Worm (Caenorhabditis elegans): ENCODE results near the gene F17C11.11.
A peak's percentile ranks its signal among the peaks of the same experiment; 100 is the strongest.

F17C11.11 gene

ce11 chrV:10904795-10905194 is 33.8 kb downstream of the F17C11.11 start (continued):
- TF ChIP-seq efl-3 (GFP tag; optimal IDR thresholded peaks at IDR 0.05) (no peak), blmp-1 (tag; optimal IDR thresholded peaks at IDR 0.05) (peak; percentile 61), isw-1 (GFP tag; IDR thresholded peaks at IDR 0.05) (no peak)

ce11 chrV:10903748-10904147 is 34.9 kb downstream of the F17C11.11 start, which contains the start of gene F32D8.15:
F32D8.15 (plus strand) TSS chrV:10904048.
- peak; percentile 40 for TF ChIP-seq lin-14 (GFP tag; optimal IDR thresholded peaks at IDR 0.05)
- peak; percentile 4 for TF ChIP-seq dsc-1 (tag; optimal IDR thresholded peaks at IDR 0.05)
- no peak for TF ChIP-seq pax-3 (tag; optimal IDR thresholded peaks at IDR 0.05)

DNA sequence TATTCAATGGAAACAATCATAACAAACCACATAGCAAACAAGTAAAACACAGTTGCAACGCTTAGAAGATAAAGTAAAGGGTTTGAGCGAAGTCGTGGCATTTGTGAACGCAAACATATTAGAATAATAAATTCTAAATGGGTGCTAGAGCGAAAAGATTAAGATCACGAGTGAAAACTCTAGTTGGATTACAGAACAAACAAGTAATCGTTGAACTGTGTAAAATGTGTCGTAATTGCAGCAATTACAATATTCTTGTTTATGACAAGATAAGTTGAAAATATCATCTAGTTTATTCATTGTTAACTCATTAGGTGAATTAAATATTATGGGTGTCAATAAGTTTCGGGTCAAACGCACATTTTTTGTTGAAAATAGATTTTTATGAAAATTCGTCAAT is 35.9 kb downstream of the F17C11.11 start, which contains the start of gene F32D8.8:
Gene F32D8.8, minus strand, starts transcription at position 101 of the 400 bp plus-strand sequence.
- TF ChIP-seq nhr-77 (tag; optimal IDR thresholded peaks at IDR 0.05) = no peak
- no peak for TF ChIP-seq zag-1 (tag; optimal IDR thresholded peaks at IDR 0.05)
- no peak for TF ChIP-seq sptf-1 (tag; optimal IDR thresholded peaks at IDR 0.05)
- TF ChIP-seq pqm-1 (tag; optimal IDR thresholded peaks at IDR 0.05) = no peak
- no peak for TF ChIP-seq ces-1 (GFP tag; optimal IDR thresholded peaks at IDR 0.05)
- no peak for TF ChIP-seq ztf-11 (tag; optimal IDR thresholded peaks at IDR 0.05)
- TF ChIP-seq F16B12.6 (tag; optimal IDR thresholded peaks at IDR 0.05) = no peak
- no peak for TF ChIP-seq pag-3 (tag; optimal IDR thresholded peaks at IDR 0.05; ENCODE audit: borderline replicate concordance, insufficient read depth)

- no peak for TF ChIP-seq efl-1 (optimal IDR thresholded peaks at IDR 0.05)
- peak in 1 of 2 experiments; percentile 48 for TF ChIP-seq efl-1 (GFP tag; optimal IDR thresholded peaks at IDR 0.05 in 1 of 2)
- TF ChIP-seq lin-13 (GFP tag; optimal IDR thresholded peaks at IDR 0.05) = no peak
Observed at ce11 chrV:10901125-10901524, 37.5 kb downstream of the F17C11.11 start, which contains the start of gene spp-16. spp-16 (minus strand) TSS chrV:10901303.

- TF ChIP-seq nhr-76 (tag; optimal IDR thresholded peaks at IDR 0.05) = no peak
- TF ChIP-seq ceh-8 (GFP tag; optimal IDR thresholded peaks at IDR 0.05) = no peak
- TF ChIP-seq efl-1 (optimal IDR thresholded peaks at IDR 0.05) = no peak
- peak in 1 of 2 experiments; percentile 80 for TF ChIP-seq efl-1 (GFP tag; optimal IDR thresholded peaks at IDR 0.05 in 1 of 2)
- TF ChIP-seq nhr-85 (tag) = peak; percentile 69
- TF ChIP-seq nhr-84 (tag; optimal IDR thresholded peaks at IDR 0.05) = no peak
- no peak for TF ChIP-seq sptf-1 (tag; optimal IDR thresholded peaks at IDR 0.05)
- TF ChIP-seq ama-1 (optimal IDR thresholded peaks at IDR 0.05) = no peak
- no peak for TF ChIP-seq hlh-4 (tag; optimal IDR thresholded peaks at IDR 0.05)
- no peak for TF ChIP-seq skn-1 (tag; optimal IDR thresholded peaks at IDR 0.05)
- TF ChIP-seq blmp-1 (tag; optimal IDR thresholded peaks at IDR 0.05) = peak; percentile 72
- TF ChIP-seq lin-14 (GFP tag; optimal IDR thresholded peaks at IDR 0.05) = peak; percentile 41
- no peak for TF ChIP-seq dsc-1 (tag; optimal IDR thresholded peaks at IDR 0.05)
Observed at ce11 chrV:10898629-10899028, 40.0 kb downstream of the F17C11.11 start.

ce11 chrV:10898107-10898506 is 40.5 kb downstream of the F17C11.11 start, which contains the start of gene F32D8.7:
F32D8.7 (plus strand) TSS chrV:10898435.
- TF ChIP-seq blmp-1 (tag; optimal IDR thresholded peaks at IDR 0.05) (peak; percentile 79), ceh-88 (GFP tag; IDR thresholded peaks at IDR 0.05) (no peak), efl-1 (optimal IDR thresholded peaks at IDR 0.05) (no peak), efl-1 (GFP tag; optimal IDR thresholded peaks at IDR 0.05 in 1 of 2) (peak in 1 of 2 experiments; percentile 80), nhr-12 (tag; optimal IDR thresholded peaks at IDR 0.05) (no peak)

DNA sequence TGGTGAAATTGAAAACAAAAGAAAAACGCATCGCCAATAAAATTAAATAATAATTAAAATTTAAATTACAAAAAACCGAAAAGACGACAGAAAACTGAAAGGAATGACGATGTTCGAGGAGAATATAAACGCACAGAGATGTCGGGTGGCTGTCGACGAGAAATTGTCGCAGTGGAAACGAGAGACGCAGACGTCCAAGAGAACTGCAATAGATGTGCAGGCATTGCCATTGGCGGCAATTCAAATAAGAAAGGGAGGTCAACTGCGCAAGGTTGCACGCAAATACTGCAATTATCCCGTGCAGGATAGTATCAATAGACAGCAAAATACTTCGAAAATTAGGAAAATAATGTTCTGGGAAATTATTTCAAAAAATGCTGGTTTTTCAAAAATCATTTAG is 41.4 kb downstream of the F17C11.11 start:
- TF ChIP-seq nhr-90 (tag; optimal IDR thresholded peaks at IDR 0.05; ENCODE audit: poor library complexity) (peak; percentile 99), efl-1 (optimal IDR thresholded peaks at IDR 0.05) (peak; percentile 100), efl-1 (GFP tag; optimal IDR thresholded peaks at IDR 0.05 in 1 of 2) (peak; percentile 100), sox-4 (tag; optimal IDR thresholded peaks at IDR 0.05) (peak; percentile 97), nhr-71 (tag; optimal IDR thresholded peaks at IDR 0.05) (peak; percentile 100), dpl-1 (GFP tag; optimal IDR thresholded peaks at IDR 0.05) (peak; percentile 100), fkh-8 (tag; optimal IDR thresholded peaks at IDR 0.05) (peak; percentile 99), dsc-1 (tag; optimal IDR thresholded peaks at IDR 0.05) (peak; percentile 99), nhr-84 (tag; optimal IDR thresholded peaks at IDR 0.05) (peak; percentile 45), jun-1 (tag; optimal IDR thresholded peaks at IDR 0.05) (peak; percentile 98), snu-23 (GFP tag; optimal IDR thresholded peaks at IDR 0.05) (peak; percentile 99), elt-3 (tag; optimal IDR thresholded peaks at IDR 0.05) (peak in 5 of 6 experiments; percentile 91 to 99 (median 98)), nhr-47 (tag; optimal IDR thresholded peaks at IDR 0.05) (peak; percentile 99), nhr-28 (tag; optimal IDR thresholded peaks at IDR 0.05) (peak; percentile 51), unc-86 (tag; optimal IDR thresholded peaks at IDR 0.05) (peak; percentile 99), ceh-82 (tag; optimal IDR thresholded peaks at IDR 0.05) (peak; percentile 98 to 99 (median 98)), tlp-1 (tag; optimal IDR thresholded peaks at IDR 0.05) (no peak), nhr-237 (tag; optimal IDR thresholded peaks at IDR 0.05) (peak; percentile 94), C16A3.4 (tag; optimal IDR thresholded peaks at IDR 0.05) (peak; percentile 98)
